Fruit fly (Drosophila melanogaster) whole organism, embryonic: Measurements from ENCODE around the gene CG34348.

ENCODE experiments used
- B-H1 ChIP-seq: fragments of 200-800 bp; sonication (Bioruptor generic); IDR thresholded peaks from 3 replicates; pipeline ENCODE4 v1.3.6; 2022; ENCODE audit warnings: missing biosample characterization, missing genetic modification characterization
- Bdp1 ChIP-seq: fragments of 200-800 bp; sonication (Bioruptor generic); optimal IDR thresholded peaks from 3 replicates; lab custom pipeline; 2016; ENCODE audit warnings: missing biosample characterization, missing genetic modification characterization
- CG10431 ChIP-seq: fragments of 200-800 bp; sonication (Bioruptor generic); optimal IDR thresholded peaks from 3 replicates; lab custom pipeline; 2018; ENCODE audit warnings: missing biosample characterization, mild to moderate bottlenecking, missing genetic modification characterization
- CG10543 ChIP-seq: fragments of 200-800 bp; sonication (Bioruptor generic); optimal IDR thresholded peaks from 3 replicates; lab custom pipeline; 2017; ENCODE audit warnings: missing biosample characterization, mild to moderate bottlenecking, missing genetic modification characterization, moderate library complexity
- CG10654 ChIP-seq: fragments of 200-800 bp; sonication (Bioruptor generic); optimal IDR thresholded peaks from 2 replicates; lab custom pipeline; 2016; ENCODE audit warnings: missing biosample characterization, missing genetic modification characterization
- CG12219 ChIP-seq: fragments of 200-800 bp; sonication (Bioruptor generic); optimal IDR thresholded peaks from 3 replicates; lab custom pipeline; 2018; ENCODE audit warnings: missing biosample characterization, mild to moderate bottlenecking, missing genetic modification characterization
- CG15011 ChIP-seq: fragments of 200-800 bp; sonication (Bioruptor generic); optimal IDR thresholded peaks from 3 replicates; lab custom pipeline; 2018; ENCODE audit warnings: missing biosample characterization, mild to moderate bottlenecking, missing genetic modification characterization
- CG15073 ChIP-seq: fragments of 200-800 bp; sonication (Bioruptor generic); optimal IDR thresholded peaks from 2 replicates; lab custom pipeline; 2016; ENCODE audit warnings: missing biosample characterization, missing genetic modification characterization
- CG15601 ChIP-seq: fragments of 200-800 bp; sonication (Bioruptor generic); optimal IDR thresholded peaks from 3 replicates; lab custom pipeline; 2019; ENCODE audit warnings: missing biosample characterization, mild to moderate bottlenecking, missing genetic modification characterization, moderate library complexity
- CG17328 ChIP-seq: fragments of 200-800 bp; sonication (Bioruptor generic); IDR thresholded peaks from 2 replicates; pipeline ENCODE4 v1.3.6; 2022; ENCODE audit warnings: missing biosample characterization, missing genetic modification characterization
- CG17361 ChIP-seq: fragments of 200-800 bp; sonication (Bioruptor generic); IDR thresholded peaks from 3 replicates; pipeline ENCODE4 v1.3.6; 2022; ENCODE audit warnings: missing biosample characterization, missing genetic modification characterization
- CG17385 ChIP-seq: fragments of 200-800 bp; sonication (Bioruptor generic); optimal IDR thresholded peaks from 3 replicates; lab custom pipeline; 2018; ENCODE audit warnings: missing biosample characterization, mild to moderate bottlenecking, missing genetic modification characterization
- CG18262 ChIP-seq: fragments of 200-800 bp; optimal IDR thresholded peaks from 3 replicates; lab custom pipeline; 2019; ENCODE audit warnings: missing biosample characterization, mild to moderate bottlenecking, missing genetic modification characterization, moderate library complexity
- CG1832 ChIP-seq: fragments of 200-800 bp; sonication (Bioruptor generic); optimal IDR thresholded peaks from 2 replicates; lab custom pipeline; 2017; ENCODE audit warnings: missing biosample characterization, mild to moderate bottlenecking, missing genetic modification characterization, inconsistent platforms
- CG2120 ChIP-seq: fragments of 200-800 bp; sonication (Bioruptor generic); optimal IDR thresholded peaks from 3 replicates; lab custom pipeline; 2016; ENCODE audit warnings: missing biosample characterization, missing genetic modification characterization
- CG2202 ChIP-seq: fragments of 200-800 bp; sonication (Bioruptor generic); optimal IDR thresholded peaks from 2 replicates; lab custom pipeline; 2018; ENCODE audit warnings: missing biosample characterization, mild to moderate bottlenecking, missing genetic modification characterization
- CG3995 ChIP-seq: fragments of 200-800 bp; sonication (Bioruptor generic); optimal IDR thresholded peaks from 3 replicates; lab custom pipeline; 2016; ENCODE audit warnings: missing biosample characterization, missing genetic modification characterization
- CG4617 ChIP-seq: fragments of 200-800 bp; sonication (Bioruptor generic); optimal IDR thresholded peaks from 3 replicates; lab custom pipeline; 2016; ENCODE audit warnings: missing biosample characterization, missing genetic modification characterization, borderline replicate concordance
- CG4820 ChIP-seq: fragments of 200-800 bp; sonication (Bioruptor generic); optimal IDR thresholded peaks from 3 replicates; lab custom pipeline; 2016; ENCODE audit warnings: missing biosample characterization, missing genetic modification characterization
- CG5180 ChIP-seq: fragments of 200-800 bp; sonication (Bioruptor generic); optimal IDR thresholded peaks from 3 replicates; lab custom pipeline; 2017; ENCODE audit warnings: missing biosample characterization, missing genetic modification characterization, mild to moderate bottlenecking, moderate library complexity, missing genetic modification reagents
- CG7556 ChIP-seq: fragments of 200-800 bp; sonication (Bioruptor generic); optimal IDR thresholded peaks from 2 replicates; lab custom pipeline; 2017; ENCODE audit warnings: missing biosample characterization, mild to moderate bottlenecking, missing genetic modification characterization
- CG8765 ChIP-seq: fragments of 200-800 bp; sonication (Bioruptor generic); IDR thresholded peaks from 2 replicates; pipeline ENCODE4 v1.3.6; 2022; ENCODE audit warnings: missing biosample characterization, missing genetic modification characterization
- CG8924 ChIP-seq: fragments of 200-800 bp; optimal IDR thresholded peaks from 3 replicates; lab custom pipeline; 2019; ENCODE audit warnings: missing biosample characterization, mild to moderate bottlenecking, missing genetic modification characterization, moderate library complexity
- Drgx ChIP-seq: fragments of 200-800 bp; sonication (Bioruptor generic); IDR thresholded peaks from 2 replicates; pipeline ENCODE4 v1.3.6; 2022; ENCODE audit warnings: missing biosample characterization, missing genetic modification characterization
- E2f1 ChIP-seq: fragments of 200-800 bp; sonication (Bioruptor generic); IDR thresholded peaks from 2 replicates; pipeline ENCODE4 v1.3.6; 2022; ENCODE audit warnings: missing biosample characterization, missing genetic modification characterization
- E2f2 ChIP-seq: fragments of 200-800 bp; sonication (Bioruptor generic); IDR thresholded peaks from 2 replicates; pipeline ENCODE4 v1.3.6; 2022; ENCODE audit warnings: missing biosample characterization, missing genetic modification characterization
- MBD-R2 ChIP-seq: fragments of 200-800 bp; sonication (Bioruptor generic); IDR thresholded peaks from 2 replicates; pipeline ENCODE4 v1.3.6; 2022; ENCODE audit warnings: missing biosample characterization, missing genetic modification characterization
- Oli ChIP-seq: fragments of 200-800 bp; sonication (Bioruptor generic); optimal IDR thresholded peaks from 2 replicates; lab custom pipeline; 2018; ENCODE audit warnings: missing biosample characterization, mild to moderate bottlenecking, missing genetic modification characterization, moderate library complexity
- Rx ChIP-seq: fragments of 200-800 bp; sonication (Bioruptor generic); IDR thresholded peaks from 2 replicates; pipeline ENCODE4 v1.3.6; 2022; ENCODE audit warnings: missing biosample characterization, missing genetic modification characterization
- Xbp1 ChIP-seq: fragments of 200-800 bp; sonication (Bioruptor generic); optimal IDR thresholded peaks from 3 replicates; lab custom pipeline; 2016; ENCODE audit warnings: missing biosample characterization, mild to moderate bottlenecking, missing genetic modification characterization
- chif ChIP-seq, 2 experiments: fragments of 200-800 bp; sonication (Bioruptor generic); optimal IDR thresholded peaks; 3 replicates each; lab custom pipeline; 2016; ENCODE audit warnings: missing biosample characterization in 2 of 2, missing genetic modification characterization in 2 of 2
- chn ChIP-seq: fragments of 200-800 bp; sonication (Bioruptor generic); optimal IDR thresholded peaks from 2 replicates; lab custom pipeline; 2016; ENCODE audit warnings: missing biosample characterization, missing genetic modification characterization
- ci ChIP-seq: fragments of 200-800 bp; sonication (Bioruptor generic); IDR thresholded peaks from 3 replicates; pipeline ENCODE4 v1.3.6; 2022; ENCODE audit warnings: missing biosample characterization, missing genetic modification characterization
- disco-r ChIP-seq: fragments of 200-800 bp; sonication (Bioruptor generic); optimal IDR thresholded peaks from 2 replicates; lab custom pipeline; 2016; ENCODE audit warnings: missing biosample characterization, missing genetic modification characterization
- dmrt11E ChIP-seq: fragments of 200-800 bp; sonication (Bioruptor generic); optimal IDR thresholded peaks from 3 replicates; lab custom pipeline; 2018; ENCODE audit warnings: missing biosample characterization, mild to moderate bottlenecking, missing genetic modification characterization, moderate library complexity
- fd96Cb ChIP-seq: fragments of 200-800 bp; sonication (Bioruptor generic); optimal IDR thresholded peaks from 2 replicates; lab custom pipeline; 2018; ENCODE audit warnings: missing biosample characterization, mild to moderate bottlenecking, missing genetic modification characterization, moderate library complexity
- gfzf ChIP-seq: fragments of 200-800 bp; sonication (Bioruptor generic); optimal IDR thresholded peaks from 2 replicates; lab custom pipeline; 2016; ENCODE audit warnings: missing biosample characterization, mild to moderate bottlenecking, missing genetic modification characterization, moderate library complexity
- gro ChIP-seq: fragments of 200-800 bp; sonication (Bioruptor generic); optimal IDR thresholded peaks from 2 replicates; lab custom pipeline; 2016; ENCODE audit warnings: missing biosample characterization, missing genetic modification characterization
- gsb ChIP-seq: fragments of 200-800 bp; sonication (Bioruptor generic); IDR thresholded peaks from 2 replicates; pipeline ENCODE4 v1.3.6; 2022; ENCODE audit warnings: missing biosample characterization, missing genetic modification characterization
- ham ChIP-seq: fragments of 200-800 bp; sonication (Bioruptor generic); IDR thresholded peaks from 2 replicates; pipeline ENCODE4 v1.3.6; 2022; ENCODE audit warnings: missing biosample characterization, missing genetic modification characterization
- hkb ChIP-seq, 2 experiments: fragments of 200-800 bp in 1 of 2; fragments of >200 bp in 1 of 2; sonication (Bioruptor generic) in 1 of 2; IDR thresholded peaks in 1 of 2; optimal IDR thresholded peaks in 1 of 2; 2 replicates each; pipeline versions ENCODE4 v1.3.6 to Lab custom; 2017 to 2022; ENCODE audit warnings: missing biosample characterization in 1 of 2, missing genetic modification characterization in 1 of 2
- lov ChIP-seq, 2 experiments: fragments of 200-800 bp in 1 of 2; fragments of >200 bp in 1 of 2; sonication (Bioruptor generic) in 1 of 2; IDR thresholded peaks in 1 of 2; optimal IDR thresholded peaks in 1 of 2; 2 replicates in 1 of 2; 3 replicates in 1 of 2; pipeline versions ENCODE4 v1.3.6 to Lab custom; 2017 to 2022; ENCODE audit warnings: missing biosample characterization in 1 of 2, missing genetic modification characterization in 1 of 2
- org-1 ChIP-seq: fragments of 200-800 bp; sonication (Bioruptor generic); optimal IDR thresholded peaks from 2 replicates; lab custom pipeline; 2017; ENCODE audit warnings: missing biosample characterization, missing genetic modification characterization
- pan ChIP-seq, 4 experiments: fragments of >200 bp in 3 of 4; fragments of 200-800 bp in 1 of 4; sonication (Bioruptor generic) in 1 of 4; optimal IDR thresholded peaks in 3 of 4; IDR thresholded peaks in 1 of 4; 2 replicates each; pipeline versions ENCODE4 v1.3.6 to Lab custom; 2017 to 2022; ENCODE audit warnings: missing biosample characterization in 2 of 4, missing genetic modification characterization in 2 of 4, mixed read lengths in 1 of 4
- repo ChIP-seq: fragments of 200-800 bp; sonication (Bioruptor generic); optimal IDR thresholded peaks from 2 replicates; lab custom pipeline; 2016; ENCODE audit warnings: missing biosample characterization, missing genetic modification characterization
- sisA ChIP-seq: fragments of 200-800 bp; sonication (Bioruptor generic); IDR thresholded peaks from 2 replicates; pipeline ENCODE4 v1.3.6; 2022; ENCODE audit warnings: missing biosample characterization, missing genetic modification characterization
- so ChIP-seq: fragments of 200-800 bp; sonication (Bioruptor generic); IDR thresholded peaks from 3 replicates; pipeline ENCODE4 v1.3.6; 2022; ENCODE audit warnings: missing biosample characterization, missing genetic modification characterization
- tgo ChIP-seq: fragments of 200-800 bp; sonication (Bioruptor generic); IDR thresholded peaks from 3 replicates; pipeline ENCODE4 v1.3.6; 2022; ENCODE audit warnings: missing biosample characterization, missing genetic modification characterization
- tx ChIP-seq: fragments of 200-800 bp; sonication (Bioruptor generic); optimal IDR thresholded peaks from 2 replicates; lab custom pipeline; 2016; ENCODE audit warnings: missing biosample characterization, missing genetic modification characterization
- zfh1 ChIP-seq: fragments of 200-800 bp; sonication (Bioruptor generic); IDR thresholded peaks from 3 replicates; pipeline ENCODE4 v1.3.6; 2022; ENCODE audit warnings: missing biosample characterization, missing genetic modification characterization

CG34348 gene

DNA sequence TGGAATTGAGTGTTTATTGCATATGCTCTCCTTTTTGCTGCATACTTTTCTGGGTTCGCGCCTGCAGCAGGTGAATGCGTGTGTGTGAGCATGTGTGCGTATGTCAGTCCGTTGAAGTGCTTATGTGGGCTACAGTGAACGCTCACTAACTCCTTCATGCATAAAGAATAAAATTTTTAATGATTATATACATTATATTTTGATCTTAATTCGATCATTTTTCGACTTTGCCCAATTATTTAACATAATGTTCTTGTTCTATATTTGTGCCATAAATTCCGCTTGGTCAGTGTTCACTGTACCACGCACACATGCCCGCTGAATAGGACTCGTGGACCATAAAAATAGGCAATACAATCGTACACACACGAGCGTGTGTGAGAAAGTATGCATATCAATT is 31.1 kb downstream of the CG34348 start (continued):
- TF ChIP-seq CG5180 (GFP tag; lab: Kevin White, UChicago) (no peak), CG10543 (no peak), zfh1 (0 out of 3 replicates have a peak, but pooled peaks have one; percentile 48), CG4820 (GFP tag; lab: Kevin White, UChicago) (no peak), CG15073 (GFP tag; lab: Kevin White, UChicago) (no peak), CG2202 (tag; lab: Kevin White, UChicago) (no peak), ci (GFP tag; lab: Robert Waterston, UW) (0 out of 3 replicates have a peak, but pooled peaks have one; percentile 21), CG17328 (GFP tag; lab: Robert Waterston, UW) (peak; percentile 39; the same call in 1 of the 2 replicates), tx (GFP tag; lab: Kevin White, UChicago) (no peak), CG15011 (GFP tag; lab: Kevin White, UChicago) (no peak), CG7556 (GFP tag; lab: Kevin White, UChicago) (no peak), Drgx (GFP tag; lab: Robert Waterston, UW) (peak; percentile 70), tgo (GFP tag; lab: Robert Waterston, UW) (peak; percentile 43), pan (optimal IDR thresholded peaks at IDR 0.05; lab: Kevin White, UChicago) (no peak), pan (GFP tag; optimal IDR thresholded peaks at IDR 0.05 in 1 of 2, IDR thresholded peaks at IDR 0.05 in 1 of 2) (peak in 1 of 2 experiments; percentile 61), E2f1 (GFP tag; lab: Robert Waterston, UW) (no peak), fd96Cb (no peak), CG8765 (no peak), ham (no peak), Bdp1 (no peak), lov (optimal IDR thresholded peaks at IDR 0.05; lab: Kevin White, UChicago) (no peak), lov (GFP tag; IDR thresholded peaks at IDR 0.05; lab: Robert Waterston, UW) (no peak), CG2120 (GFP tag; lab: Kevin White, UChicago) (peak; percentile 27), chif (GFP tag; optimal IDR thresholded peaks at IDR 0.05; lab: Kevin White, UChicago) (peak in 1 of 2 experiments; percentile 3), Oli (tag; lab: Kevin White, UChicago) (no peak), CG10654 (GFP tag; lab: Kevin White, UChicago) (no peak), sisA (GFP tag; lab: Robert Waterston, UW) (peak; percentile 49), CG8924 (tag; lab: Kevin White, UChicago) (no peak), hkb (optimal IDR thresholded peaks at IDR 0.05; lab: Kevin White, UChicago) (no peak), hkb (GFP tag; IDR thresholded peaks at IDR 0.05; lab: Robert Waterston, UW) (0 out of 2 replicates have a peak, but pooled peaks have one; percentile 31), disco-r (GFP tag; lab: Kevin White, UChicago) (no peak), org-1 (GFP tag; lab: Kevin White, UChicago) (no peak), E2f2 (peak; percentile 9; the same call in 1 of the 2 replicates), repo (GFP tag; lab: Kevin White, UChicago) (no peak), gro (no peak), MBD-R2 (GFP tag; lab: Robert Waterston, UW) (0 out of 2 replicates have a peak, but pooled peaks have one; percentile 19), B-H1 (GFP tag; lab: Robert Waterston, UW) (0 out of 3 replicates have a peak, but pooled peaks have one; percentile 10), chn (GFP tag; lab: Kevin White, UChicago) (no peak), CG4617 (GFP tag; lab: Kevin White, UChicago) (no peak), gfzf (GFP tag; lab: Kevin White, UChicago) (no peak), so (GFP tag; lab: Robert Waterston, UW) (no peak), CG1832 (GFP tag; lab: Kevin White, UChicago) (no peak), CG12219 (GFP tag; lab: Kevin White, UChicago) (no peak), gsb (no peak), dmrt11E (no peak), CG15601 (tag; lab: Kevin White, UChicago) (no peak), CG17385 (no peak), CG18262 (peak; percentile 28), Rx (GFP tag; lab: Robert Waterston, UW) (no peak), CG10431 (GFP tag; lab: Kevin White, UChicago) (no peak), Xbp1 (GFP tag; lab: Kevin White, UChicago) (peak; percentile 6), CG17361 (GFP tag; lab: Robert Waterston, UW) (peak; percentile 39; the same call in 1 of the 3 replicates), CG3995 (GFP tag; lab: Kevin White, UChicago) (no peak)
